Fruit fly (Drosophila melanogaster) whole organism: ENCODE measurements around the gene CG15443.

ENCODE experiments used
- CG8478 ChIP-seq: fragments of >200 bp; optimal IDR thresholded peaks from 2 replicates; lab custom pipeline; 2018; ENCODE audit warnings: inconsistent platforms
- Dll ChIP-seq: fragments of >200 bp; optimal IDR thresholded peaks from 2 replicates; lab custom pipeline; 2017
- EcR ChIP-seq, 2 experiments: fragments of >200 bp; optimal IDR thresholded peaks; 2 replicates each; lab custom pipeline; 2017; ENCODE audit warnings: missing biosample characterization in 2 of 2, missing genetic modification characterization in 2 of 2, missing genetic modification reagents in 2 of 2
- pan ChIP-seq: fragments of >200 bp; optimal IDR thresholded peaks from 2 replicates; lab custom pipeline; 2017
- psq ChIP-seq: fragments of >200 bp; optimal IDR thresholded peaks from 2 replicates; lab custom pipeline; 2017
- usp ChIP-seq: fragments of >200 bp; optimal IDR thresholded peaks from 2 replicates; lab custom pipeline; 2017; ENCODE audit warnings: missing biosample characterization, missing genetic modification characterization, mixed read lengths

CG15443 gene

dm6 chr2L:4448582-4449016, 14.6 kb downstream of the CG15443 start, which contains the start of gene MFS18:
TSS of gene MFS18 (minus strand) at chr2L:4448635.
- TF ChIP-seq EcR (GFP tag; optimal IDR thresholded peaks at IDR 0.05; lab: Kevin White, UChicago) (no peak), CG8478 (no peak), Dll (lab: Kevin White, UChicago) (no peak), usp (GFP tag; lab: Kevin White, UChicago) (no peak), pan (lab: Kevin White, UChicago) (no peak), psq (no peak)

- TF ChIP-seq pan (lab: Kevin White, UChicago) (no peak), usp (GFP tag; lab: Kevin White, UChicago) (no peak), Dll (lab: Kevin White, UChicago) (no peak), psq (no peak), CG8478 (no peak), EcR (GFP tag; optimal IDR thresholded peaks at IDR 0.05; lab: Kevin White, UChicago) (no peak)
Measured at dm6 chr2L:4444457-4444856, 18.8 kb downstream of the CG15443 start, which contains the start of the genes morgue and Elp3. TSS of gene morgue (minus strand) at chr2L:4444680. TSS of gene Elp3 (plus strand) at chr2L:4444732.

- TF ChIP-seq CG8478 (no peak), psq (no peak), EcR (GFP tag; optimal IDR thresholded peaks at IDR 0.05; lab: Kevin White, UChicago) (no peak)
Measured at dm6 chr2L:4442010-4442587, 21.1 kb downstream of the CG15443 start, which contains the start of the genes Sfp24F and CG15432. TSS of gene Sfp24F (minus strand) at chr2L:4442060. TSS of gene CG15432 (plus strand) at chr2L:4442320.

- TF ChIP-seq usp (GFP tag; lab: Kevin White, UChicago) (no peak), EcR (GFP tag; optimal IDR thresholded peaks at IDR 0.05; lab: Kevin White, UChicago) (no peak), Dll (lab: Kevin White, UChicago) (no peak), CG8478 (no peak), psq (no peak), pan (lab: Kevin White, UChicago) (no peak)
Measured at dm6 chr2L:4440881-4441737, 22.1 kb downstream of the CG15443 start, which contains the start of gene CG15431. TSS of gene CG15431 (minus strand) at chr2L:4441282.

- TF ChIP-seq pan (lab: Kevin White, UChicago): no peak
- TF ChIP-seq CG8478: no peak
- no peak for TF ChIP-seq psq
- TF ChIP-seq Dll (lab: Kevin White, UChicago): no peak
- TF ChIP-seq EcR (GFP tag; optimal IDR thresholded peaks at IDR 0.05; lab: Kevin White, UChicago): no peak
- TF ChIP-seq usp (GFP tag; lab: Kevin White, UChicago): no peak
Measured at dm6 chr2L:4437487-4437886, 25.8 kb downstream of the CG15443 start, which contains the start of gene CG43056. TSS of gene CG43056 (plus strand) at chr2L:4437787.

dm6 chr2L:4433608-4434007, 29.6 kb downstream of the CG15443 start, which contains the start of the genes CG34177 and CG34178:
TSS of gene CG34177 (plus strand) at chr2L:4433908.
TSS of gene CG34178 (plus strand) at chr2L:4433908.
- TF ChIP-seq Dll (lab: Kevin White, UChicago) (no peak), psq (no peak), CG8478 (no peak), EcR (GFP tag; optimal IDR thresholded peaks at IDR 0.05; lab: Kevin White, UChicago) (no peak), usp (GFP tag; lab: Kevin White, UChicago) (no peak), pan (lab: Kevin White, UChicago) (no peak)

- no peak for TF ChIP-seq psq
- no peak for TF ChIP-seq usp (GFP tag; lab: Kevin White, UChicago)
- no peak for TF ChIP-seq Dll (lab: Kevin White, UChicago)
- no peak for TF ChIP-seq CG8478
Measured at dm6 chr2L:4422154-4422553, 41.1 kb downstream of the CG15443 start.

- TF ChIP-seq EcR (GFP tag; optimal IDR thresholded peaks at IDR 0.05; lab: Kevin White, UChicago) (no peak), usp (GFP tag; lab: Kevin White, UChicago) (no peak), pan (lab: Kevin White, UChicago) (no peak), CG8478 (no peak), Dll (lab: Kevin White, UChicago) (no peak), psq (no peak)
Measured at dm6 chr2L:4418819-4419218, 44.4 kb downstream of the CG15443 start.

dm6 chr2L:4417982-4418381, 45.3 kb downstream of the CG15443 start:
- TF ChIP-seq usp (GFP tag; lab: Kevin White, UChicago): no peak

- no peak for TF ChIP-seq pan (lab: Kevin White, UChicago)
- TF ChIP-seq CG8478: no peak
- no peak for TF ChIP-seq EcR (GFP tag; optimal IDR thresholded peaks at IDR 0.05; lab: Kevin White, UChicago)
- no peak for TF ChIP-seq usp (GFP tag; lab: Kevin White, UChicago)
- TF ChIP-seq Dll (lab: Kevin White, UChicago): no peak
- TF ChIP-seq psq: no peak
Measured at dm6 chr2L:4416903-4417302, 46.3 kb downstream of the CG15443 start.

dm6 chr2L:4416089-4416488, 47.2 kb downstream of the CG15443 start:
- TF ChIP-seq pan (lab: Kevin White, UChicago) (no peak), CG8478 (no peak), psq (no peak), usp (GFP tag; lab: Kevin White, UChicago) (no peak), EcR (GFP tag; optimal IDR thresholded peaks at IDR 0.05; lab: Kevin White, UChicago) (no peak), Dll (lab: Kevin White, UChicago) (no peak)

dm6 chr2L:4414059-4414458, 49.2 kb downstream of the CG15443 start:
- TF ChIP-seq CG8478: no peak
- no peak for TF ChIP-seq pan (lab: Kevin White, UChicago)
- TF ChIP-seq EcR (GFP tag; optimal IDR thresholded peaks at IDR 0.05; lab: Kevin White, UChicago): no peak
- TF ChIP-seq psq: no peak
- no peak for TF ChIP-seq Dll (lab: Kevin White, UChicago)
